Worm (Caenorhabditis elegans): Measurements from ENCODE around the gene gpd-3.
A peak's percentile ranks its signal among the peaks of the same experiment; 100 is the strongest.

DNA sequence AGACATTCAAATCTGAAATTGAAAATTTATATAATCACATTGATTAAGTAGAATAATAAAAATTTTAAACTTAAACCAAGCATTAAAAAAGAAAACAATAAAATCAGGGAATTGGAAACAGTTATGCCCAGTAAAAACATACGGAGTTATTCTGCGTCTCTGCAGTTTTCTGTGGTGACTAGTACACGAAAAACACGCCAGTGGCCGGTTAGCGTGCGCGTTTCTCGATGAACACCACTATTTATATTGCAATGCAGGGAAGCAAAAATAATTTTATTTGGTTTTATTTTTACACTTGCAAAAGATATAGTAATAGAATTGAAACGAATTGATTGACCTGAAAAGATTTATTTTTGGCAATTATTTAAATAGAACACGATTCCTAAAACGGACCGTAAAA is 13.3 kb downstream of the gpd-3 start, which contains the start of gene sec-3:
- TF ChIP-seq nhr-12 (tag; optimal IDR thresholded peaks at IDR 0.05) (no peak), nhr-28 (tag; optimal IDR thresholded peaks at IDR 0.05) (no peak), nhr-76 (tag; optimal IDR thresholded peaks at IDR 0.05) (no peak), unc-62 (GFP tag; optimal IDR thresholded peaks at IDR 0.05) (peak; percentile 14), ztf-11 (tag; optimal IDR thresholded peaks at IDR 0.05) (peak; percentile 9), unc-39 (tag; optimal IDR thresholded peaks at IDR 0.05) (no peak), ces-1 (GFP tag; optimal IDR thresholded peaks at IDR 0.05) (peak; percentile 72), elt-3 (tag; optimal IDR thresholded peaks at IDR 0.05) (peak; percentile 10)

Data from whole organism, mixed stage, embryonic.